Worm (Caenorhabditis elegans) whole organism, mixed stage, embryonic: Measurements from ENCODE around the gene M57.1.

Experiments used
- blmp-1 ChIP-seq: fragments of 150-350 bp; optimal IDR thresholded peaks from 2 replicates; lab custom pipeline; 2014; ENCODE audit warnings: missing biosample characterization, missing genetic modification characterization
- ceh-43 ChIP-seq: fragments of 200-800 bp; sonication (Bioruptor generic); optimal IDR thresholded peaks from 2 replicates; lab custom pipeline; 2018; ENCODE audit warnings: mild to moderate bottlenecking, missing genetic modification characterization, moderate library complexity, missing compliant biosample characterization
- cnd-1 ChIP-seq: fragments of 200-800 bp; sonication (Bioruptor generic); optimal IDR thresholded peaks from 2 replicates; lab custom pipeline; 2018; ENCODE audit warnings: mild to moderate bottlenecking, missing genetic modification characterization, missing compliant biosample characterization
- hlh-1 ChIP-seq: fragments of 150-350 bp; optimal IDR thresholded peaks from 2 replicates; lab custom pipeline; 2014; ENCODE audit warnings: missing biosample characterization, missing genetic modification reagents, missing genetic modification characterization
- lsy-2 ChIP-seq: fragments of 150-350 bp; optimal IDR thresholded peaks from 2 replicates; lab custom pipeline; 2014; ENCODE audit warnings: missing biosample characterization, missing genetic modification characterization
- nhr-2 ChIP-seq: fragments of 150-350 bp; optimal IDR thresholded peaks from 2 replicates; lab custom pipeline; 2014; ENCODE audit warnings: missing biosample characterization, missing genetic modification characterization
- pha-4 ChIP-seq: fragments of 150-350 bp; optimal IDR thresholded peaks from 2 replicates; lab custom pipeline; 2018; ENCODE audit warnings: missing biosample characterization, missing genetic modification reagents, missing genetic modification characterization
- sptf-1 ChIP-seq: sonication (generic microtip); optimal IDR thresholded peaks from 2 replicates; lab custom pipeline; 2017; ENCODE audit warnings: mild to moderate bottlenecking, missing genetic modification characterization, moderate library complexity, missing compliant biosample characterization
- unc-62 ChIP-seq: fragments of 150-350 bp; optimal IDR thresholded peaks from 2 replicates; lab custom pipeline; 2014; ENCODE audit warnings: missing biosample characterization, missing genetic modification reagents, missing genetic modification characterization

DNA sequence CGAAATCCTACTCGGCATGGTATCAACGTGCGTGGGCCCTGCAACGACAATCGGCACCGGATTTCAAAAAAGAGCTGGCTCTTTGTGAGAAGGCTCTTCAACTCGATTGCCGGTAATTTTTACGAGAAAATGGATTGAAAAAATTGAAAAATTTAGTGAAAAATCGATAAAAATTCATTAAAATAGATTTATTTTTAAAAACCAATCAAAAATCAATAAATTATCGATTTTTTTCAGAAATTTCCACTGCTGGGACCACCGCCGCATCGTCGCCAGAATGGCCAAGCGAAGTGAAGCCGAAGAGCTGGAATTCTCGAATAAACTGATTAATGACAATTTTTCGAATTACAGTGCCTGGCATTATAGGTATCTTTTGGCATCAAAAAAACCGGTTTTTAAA is 4.4 kb upstream of the M57.1 start:
- TF ChIP-seq ceh-43 (no peak), unc-62 (no peak), cnd-1 (tag; lab: Kevin White, UChicago) (no peak), lsy-2 (no peak), nhr-2 (tag; lab: Kevin White, UChicago) (no peak), hlh-1 (tag; lab: Kevin White, UChicago) (no peak), blmp-1 (tag; lab: Kevin White, UChicago) (no peak), pha-4 (no peak), sptf-1 (tag; lab: Kevin White, UChicago) (no peak)
